Fruit fly (Drosophila melanogaster) whole organism, adult: ENCODE measurements around the gene CG33269.

Source experiments
- CG12768 ChIP-seq: fragments of 200-800 bp; sonication (Bioruptor generic); optimal IDR thresholded peaks from 2 replicates; lab custom pipeline; 2017; ENCODE audit warnings: missing biosample characterization, missing genetic modification characterization, mild to moderate bottlenecking, moderate library complexity, missing genetic modification reagents
- CG14711 ChIP-seq: fragments of 200-800 bp; sonication (Bioruptor generic); optimal IDR thresholded peaks from 2 replicates; lab custom pipeline; 2018; ENCODE audit warnings: missing biosample characterization, mild to moderate bottlenecking, missing genetic modification characterization, moderate library complexity
- CG33017 ChIP-seq: fragments of 200-800 bp; sonication (Bioruptor generic); optimal IDR thresholded peaks from 2 replicates; lab custom pipeline; 2018; ENCODE audit warnings: missing biosample characterization, mild to moderate bottlenecking, missing genetic modification characterization, moderate library complexity
- CG7045 ChIP-seq: fragments of 200-800 bp; sonication (Bioruptor generic); optimal IDR thresholded peaks from 2 replicates; lab custom pipeline; 2017; ENCODE audit warnings: missing biosample characterization, mild to moderate bottlenecking, missing genetic modification characterization
- Clk ChIP-seq: fragments of 200-800 bp; sonication (Bioruptor generic); optimal IDR thresholded peaks from 2 replicates; lab custom pipeline; 2017; ENCODE audit warnings: missing biosample characterization, missing genetic modification characterization
- Crg-1 ChIP-seq: fragments of 200-800 bp; sonication (Bioruptor generic); optimal IDR thresholded peaks from 2 replicates; lab custom pipeline; 2016; ENCODE audit warnings: missing biosample characterization, missing genetic modification characterization
- Hr96 ChIP-seq: fragments of 200-800 bp; sonication (Bioruptor generic); optimal IDR thresholded peaks from 2 replicates; lab custom pipeline; 2016; ENCODE audit warnings: missing biosample characterization, missing genetic modification characterization
- Mnt ChIP-seq: fragments of 200-800 bp; sonication (Bioruptor generic); optimal IDR thresholded peaks from 2 replicates; lab custom pipeline; 2016; ENCODE audit warnings: missing biosample characterization, mild to moderate bottlenecking, missing genetic modification characterization
- cic ChIP-seq: fragments of 200-800 bp; sonication (Bioruptor generic); optimal IDR thresholded peaks from 2 replicates; lab custom pipeline; 2017; ENCODE audit warnings: missing biosample characterization, mild to moderate bottlenecking, missing genetic modification characterization, moderate library complexity
- tj ChIP-seq: fragments of 200-800 bp; sonication (Bioruptor generic); optimal IDR thresholded peaks from 3 replicates; lab custom pipeline; 2017; ENCODE audit warnings: missing biosample characterization, mild to moderate bottlenecking, missing genetic modification characterization, moderate library complexity
- toe ChIP-seq: fragments of 200-800 bp; sonication (Bioruptor generic); optimal IDR thresholded peaks from 2 replicates; lab custom pipeline; 2016; ENCODE audit warnings: missing biosample characterization, missing genetic modification characterization

dm6 chr3L:11578211-11578673 lies 3.8 kb downstream of the CG33269 start, which contains the start of gene CG33270:
- TF ChIP-seq Mnt (GFP tag; lab: Kevin White, UChicago) = no peak
- TF ChIP-seq Crg-1 = no peak
- TF ChIP-seq CG12768 (GFP tag; lab: Kevin White, UChicago) = no peak
- no peak for TF ChIP-seq CG14711
- TF ChIP-seq CG33017 = no peak
- no peak for TF ChIP-seq tj (GFP tag; lab: Kevin White, UChicago)
- TF ChIP-seq CG7045 (GFP tag; lab: Kevin White, UChicago) = no peak
- TF ChIP-seq Hr96 (GFP tag; lab: Kevin White, UChicago) = no peak
- TF ChIP-seq Clk (GFP tag; lab: Kevin White, UChicago) = no peak
- no peak for TF ChIP-seq toe (GFP tag; lab: Kevin White, UChicago)
- TF ChIP-seq cic (GFP tag; lab: Kevin White, UChicago) = no peak
